Worm (Caenorhabditis elegans): ENCODE results near the gene phf-33.

Gene phf-33

ce11 chrX:13284618-13285017 lies 5.8 kb upstream of the phf-33 start (continued):
- TF ChIP-seq snpc-1.3 (tag; optimal IDR thresholded peaks at IDR 0.05; ENCODE audit: insufficient read depth), result peak; percentile 45
- TF ChIP-seq attf-3 (GFP tag; conservative IDR thresholded peaks at IDR 0.05), result no peak
- TF ChIP-seq nhr-179 (tag; optimal IDR thresholded peaks at IDR 0.05), result peak; percentile 16
- TF ChIP-seq Y79H2A.3 (GFP tag; conservative IDR thresholded peaks at IDR 0.05), result no peak
- TF ChIP-seq lsl-1 (GFP tag; optimal IDR thresholded peaks at IDR 0.05), result no peak
- no peak for TF ChIP-seq F49E8.2 (tag; optimal IDR thresholded peaks at IDR 0.05; ENCODE audit: insufficient read depth)
- TF ChIP-seq nfyb-1 (GFP tag; IDR thresholded peaks at IDR 0.05), result peak; percentile 64
- no peak for TF ChIP-seq lag-1 (GFP tag; IDR thresholded peaks at IDR 0.05)
- TF ChIP-seq ztf-25 (GFP tag; IDR thresholded peaks at IDR 0.05), result 0 out of 2 replicates have a peak, but pooled peaks have one; percentile 73
- TF ChIP-seq athp-1 (tag; optimal IDR thresholded peaks at IDR 0.05), result no peak
- peak; percentile 76 for TF ChIP-seq die-1 (tag; optimal IDR thresholded peaks at IDR 0.05)
- peak; percentile 42 for TF ChIP-seq snpc-4 (GFP tag; optimal IDR thresholded peaks at IDR 0.05)
- TF ChIP-seq snpc-4 (tag; optimal IDR thresholded peaks at IDR 0.05), result peak in 2 of 4 experiments; percentile 35 to 58
- no peak for TF ChIP-seq F37B4.10 (GFP tag; IDR thresholded peaks at IDR 0.05)
- TF ChIP-seq let-607 (tag; optimal IDR thresholded peaks at IDR 0.05), result peak in 1 of 2 experiments; percentile 7
- no peak for TF ChIP-seq zfh-2 (GFP tag; conservative IDR thresholded peaks at IDR 0.05)
- TF ChIP-seq nhr-120 (GFP tag; IDR thresholded peaks at IDR 0.05), result 0 out of 2 replicates have a peak, but pooled peaks have one; percentile 50
- TF ChIP-seq D2030.7 (GFP tag; IDR thresholded peaks at IDR 0.05), result peak; percentile 65
- no peak for TF ChIP-seq rcor-1 (GFP tag; IDR thresholded peaks at IDR 0.05)
- TF ChIP-seq madf-6 (GFP tag; IDR thresholded peaks at IDR 0.05), result peak; percentile 19; the same call in 1 of the 2 replicates
- peak; percentile 44; the same call in 1 of the 2 replicates for TF ChIP-seq hmg-1.2 (GFP tag; IDR thresholded peaks at IDR 0.05)
- TF ChIP-seq fkh-3 (tag; optimal IDR thresholded peaks at IDR 0.05), result no peak
- peak; percentile 22 for TF ChIP-seq ZK185.1 (tag; optimal IDR thresholded peaks at IDR 0.05; ENCODE audit: poor library complexity, severe bottlenecking)
- peak; percentile 26; the same call in 1 of the 2 replicates for TF ChIP-seq cebp-1 (GFP tag; IDR thresholded peaks at IDR 0.05)
- no peak for TF ChIP-seq cebp-1 (tag; optimal IDR thresholded peaks at IDR 0.05)
- peak; percentile 40; the same call in 1 of the 2 replicates for TF ChIP-seq dox-1 (GFP tag; IDR thresholded peaks at IDR 0.05)
- peak; percentile 32 to 46 for TF ChIP-seq rec-8 (tag; optimal IDR thresholded peaks at IDR 0.05)
- TF ChIP-seq lin-26 (GFP tag; IDR thresholded peaks at IDR 0.05), result peak; percentile 87
- peak; percentile 75 for TF ChIP-seq rpc-1 (optimal IDR thresholded peaks at IDR 0.05)
- peak; percentile 90 for TF ChIP-seq rpc-1 (tag; optimal IDR thresholded peaks at IDR 0.05)
- TF ChIP-seq him-1 (tag; optimal IDR thresholded peaks at IDR 0.05), result peak; percentile 65
- peak; percentile 65 for TF ChIP-seq attf-6 (GFP tag; IDR thresholded peaks at IDR 0.05)

- no peak for TF ChIP-seq C06A6.2 (GFP tag; conservative IDR thresholded peaks at IDR 0.05)
- no peak for TF ChIP-seq bed-1 (GFP tag; IDR thresholded peaks at IDR 0.05)
- TF ChIP-seq ceh-91 (GFP tag; IDR thresholded peaks at IDR 0.05), result no peak
- TF ChIP-seq Y53G8AR.9 (GFP tag; conservative IDR thresholded peaks at IDR 0.05), result no peak
Observed at ce11 chrX:13284091-13284490, 5.3 kb upstream of the phf-33 start, which contains the start of gene cyp-14A4. Gene cyp-14A4 (minus strand): TSS chrX:13284197.

ce11 chrX:13283462-13283861 lies 4.7 kb upstream of the phf-33 start:
- TF ChIP-seq snpc-1.1 (tag; optimal IDR thresholded peaks at IDR 0.05; ENCODE audit: insufficient read depth), result peak; percentile 2
- TF ChIP-seq hmg-1.2 (GFP tag; IDR thresholded peaks at IDR 0.05), result peak; percentile 65
- TF ChIP-seq pbrm-1 (GFP tag; IDR thresholded peaks at IDR 0.05), result peak; percentile 73
- no peak for TF ChIP-seq somi-1 (GFP tag; optimal IDR thresholded peaks at IDR 0.05)
- TF ChIP-seq let-607 (tag; optimal IDR thresholded peaks at IDR 0.05), result peak; percentile 9 to 39
- TF ChIP-seq him-1 (tag; optimal IDR thresholded peaks at IDR 0.05), result peak; percentile 49
- TF ChIP-seq K12H6.12 (tag; optimal IDR thresholded peaks at IDR 0.05), result no peak
- no peak for TF ChIP-seq ama-1 (optimal IDR thresholded peaks at IDR 0.05)
- peak in 1 of 2 experiments; percentile 91 for TF ChIP-seq ama-1 (GFP tag; optimal IDR thresholded peaks at IDR 0.05)
- TF ChIP-seq hrde-1 (tag; optimal IDR thresholded peaks at IDR 0.05; ENCODE audit: borderline replicate concordance), result peak; percentile 51
- no peak for TF ChIP-seq ceh-58 (GFP tag; IDR thresholded peaks at IDR 0.05)
- no peak for TF ChIP-seq madf-10 (tag; optimal IDR thresholded peaks at IDR 0.05)
- peak; percentile 16 for TF ChIP-seq ztf-26 (tag; optimal IDR thresholded peaks at IDR 0.05)
- 0 out of 2 replicates have a peak, but pooled peaks have one; percentile 38 for TF ChIP-seq egl-44 (GFP tag; IDR thresholded peaks at IDR 0.05)
